Worm (Caenorhabditis elegans) whole organism, young adult: ENCODE measurements around the gene srj-38.

Source experiments
- B0336.3 ChIP-seq: fragments of 200-800 bp; sonication (Bioruptor generic); IDR thresholded peaks from 2 replicates; pipeline ENCODE4 v1.3.6; 2022; ENCODE audit warnings: missing genetic modification characterization, missing compliant biosample characterization
- C17E4.6 ChIP-seq: fragments of 200-800 bp; sonication (Bioruptor generic); IDR thresholded peaks from 2 replicates; pipeline ENCODE4 v1.3.6; 2022; ENCODE audit warnings: missing genetic modification reagents, missing genetic modification characterization, missing compliant biosample characterization
- F10E7.11 ChIP-seq: sonication (generic microtip); optimal IDR thresholded peaks from 2 replicates; lab custom pipeline; 2017; ENCODE audit warnings: mild to moderate bottlenecking, missing genetic modification characterization, moderate library complexity, missing compliant biosample characterization
- F23B12.7 ChIP-seq: sonication (generic microtip); optimal IDR thresholded peaks from 2 replicates; lab custom pipeline; 2017; ENCODE audit warnings: missing genetic modification characterization, mild to moderate bottlenecking, missing compliant biosample characterization, antibody characterized with exemption, moderate library complexity; ENCODE audit not compliant: insufficient read depth
- F49E8.2 ChIP-seq: sonication (generic microtip); optimal IDR thresholded peaks from 3 replicates; lab custom pipeline; 2017; ENCODE audit warnings: missing genetic modification characterization, mild to moderate bottlenecking, missing compliant biosample characterization, antibody characterized with exemption, moderate library complexity; ENCODE audit not compliant: insufficient read depth
- K12H6.12 ChIP-seq: fragments of 200-800 bp; sonication (Bioruptor generic); optimal IDR thresholded peaks from 2 replicates; lab custom pipeline; 2018; ENCODE audit warnings: mild to moderate bottlenecking, missing genetic modification characterization, missing compliant biosample characterization
- Y53F4B.3 ChIP-seq: fragments of 200-800 bp; sonication (Bioruptor generic); IDR thresholded peaks from 2 replicates; pipeline ENCODE4 v1.3.6; 2022; ENCODE audit warnings: missing genetic modification reagents, missing genetic modification characterization, missing compliant biosample characterization
- aptf-2 ChIP-seq: fragments of 200-800 bp; sonication (Bioruptor generic); conservative IDR thresholded peaks from 2 replicates; pipeline ENCODE4 v1.3.6; 2022; ENCODE audit warnings: missing genetic modification reagents, missing genetic modification characterization, missing compliant biosample characterization
- aptf-3 ChIP-seq: fragments of 200-800 bp; sonication (Bioruptor generic); IDR thresholded peaks from 2 replicates; pipeline ENCODE4 v1.3.6; 2022; ENCODE audit warnings: missing genetic modification characterization, missing compliant biosample characterization
- athp-1 ChIP-seq: sonication (generic microtip); optimal IDR thresholded peaks from 2 replicates; lab custom pipeline; 2017; ENCODE audit warnings: mild to moderate bottlenecking, missing genetic modification characterization, missing compliant biosample characterization
- attf-6 ChIP-seq: fragments of 200-800 bp; sonication (Bioruptor generic); IDR thresholded peaks from 2 replicates; pipeline ENCODE4 v1.3.6; 2022; ENCODE audit warnings: missing genetic modification reagents, missing genetic modification characterization, missing compliant biosample characterization
- ceh-100 ChIP-seq: fragments of 200-800 bp; sonication (Bioruptor generic); IDR thresholded peaks from 2 replicates; pipeline ENCODE4 v1.3.6; 2022; ENCODE audit warnings: missing genetic modification reagents, missing genetic modification characterization, missing compliant biosample characterization
- ceh-27 ChIP-seq: fragments of 200-800 bp; sonication (Bioruptor generic); optimal IDR thresholded peaks from 2 replicates; lab custom pipeline; 2018; ENCODE audit warnings: mild to moderate bottlenecking, missing genetic modification characterization, moderate library complexity, missing compliant biosample characterization
- ceh-58 ChIP-seq: fragments of 200-800 bp; sonication (Bioruptor generic); IDR thresholded peaks from 2 replicates; pipeline ENCODE4 v1.3.6; 2022; ENCODE audit warnings: missing genetic modification characterization, missing compliant biosample characterization
- ceh-79 ChIP-seq: sonication (generic microtip); optimal IDR thresholded peaks from 2 replicates; lab custom pipeline; 2017; ENCODE audit warnings: mild to moderate bottlenecking, missing genetic modification characterization, missing compliant biosample characterization
- chd-7 ChIP-seq: sonication (generic microtip); optimal IDR thresholded peaks from 2 replicates; lab custom pipeline; 2016; ENCODE audit warnings: mild to moderate bottlenecking, missing genetic modification characterization, moderate library complexity, missing compliant biosample characterization
- dpff-1 ChIP-seq: sonication (generic microtip); optimal IDR thresholded peaks from 2 replicates; lab custom pipeline; 2017; ENCODE audit warnings: mild to moderate bottlenecking, missing genetic modification characterization, missing compliant biosample characterization
- egrh-3 ChIP-seq: fragments of 200-800 bp; sonication (Bioruptor generic); IDR thresholded peaks from 2 replicates; pipeline ENCODE4 v1.3.6; 2022; ENCODE audit warnings: missing genetic modification reagents, missing genetic modification characterization, missing compliant biosample characterization
- fkh-3 ChIP-seq: sonication (generic microtip); optimal IDR thresholded peaks from 2 replicates; lab custom pipeline; 2016; ENCODE audit warnings: mild to moderate bottlenecking, missing genetic modification characterization, missing compliant biosample characterization
- hsf-1 ChIP-seq: fragments of 200-800 bp; sonication (Bioruptor generic); IDR thresholded peaks from 2 replicates; pipeline ENCODE4 v1.3.6; 2022; ENCODE audit warnings: missing genetic modification reagents, missing genetic modification characterization, missing compliant biosample characterization
- lag-1 ChIP-seq: fragments of 200-800 bp; sonication (Bioruptor generic); IDR thresholded peaks from 2 replicates; pipeline ENCODE4 v1.3.6; 2022; ENCODE audit warnings: missing genetic modification reagents, missing genetic modification characterization, missing compliant biosample characterization
- let-607 ChIP-seq, 2 experiments: fragments of 200-800 bp in 1 of 2; sonication (Bioruptor generic) in 1 of 2; sonication (generic microtip) in 1 of 2; optimal IDR thresholded peaks; 2 replicates each; lab custom pipeline; 2016 to 2018; ENCODE audit warnings: mild to moderate bottlenecking in 2 of 2, missing compliant biosample characterization in 2 of 2, missing genetic modification characterization in 2 of 2, moderate library complexity in 2 of 2, missing genotype in 1 of 2
- lin-40 ChIP-seq: sonication (generic microtip); optimal IDR thresholded peaks from 2 replicates; lab custom pipeline; 2016; ENCODE audit warnings: missing genetic modification characterization, mild to moderate bottlenecking, missing compliant biosample characterization, missing genotype, missing genetic modification reagents
- lsy-27 ChIP-seq: sonication (generic microtip); optimal IDR thresholded peaks from 2 replicates; lab custom pipeline; 2017; ENCODE audit warnings: missing genetic modification characterization, mild to moderate bottlenecking, missing compliant biosample characterization, antibody characterized with exemption, missing genotype, borderline replicate concordance; ENCODE audit not compliant: insufficient read depth
- madf-10 ChIP-seq: sonication (generic microtip); optimal IDR thresholded peaks from 2 replicates; lab custom pipeline; 2016; ENCODE audit warnings: mild to moderate bottlenecking, missing genetic modification characterization, missing compliant biosample characterization
- madf-3 ChIP-seq: fragments of 200-800 bp; sonication (Bioruptor generic); IDR thresholded peaks from 2 replicates; pipeline ENCODE4 v1.3.6; 2022; ENCODE audit warnings: missing genetic modification reagents, missing genetic modification characterization, missing compliant biosample characterization
- madf-6 ChIP-seq: fragments of 200-800 bp; sonication (Bioruptor generic); IDR thresholded peaks from 2 replicates; pipeline ENCODE4 v1.3.6; 2022; ENCODE audit warnings: missing genetic modification reagents, missing genetic modification characterization, missing compliant biosample characterization
- mxl-1 ChIP-seq: sonication (generic microtip); optimal IDR thresholded peaks from 2 replicates; lab custom pipeline; 2016; ENCODE audit warnings: missing genetic modification characterization, missing compliant biosample characterization
- nfyb-1 ChIP-seq: fragments of 200-800 bp; sonication (Bioruptor generic); IDR thresholded peaks from 2 replicates; pipeline ENCODE4 v1.3.6; 2022; ENCODE audit warnings: missing genetic modification reagents, missing genetic modification characterization, missing compliant biosample characterization
- nhr-27 ChIP-seq: fragments of 200-800 bp; sonication (Bioruptor generic); optimal IDR thresholded peaks from 2 replicates; lab custom pipeline; 2018; ENCODE audit warnings: mild to moderate bottlenecking, missing genetic modification characterization, moderate library complexity, missing compliant biosample characterization
- nhr-90 ChIP-seq: sonication (generic microtip); optimal IDR thresholded peaks from 2 replicates; lab custom pipeline; 2016; ENCODE audit warnings: missing genotype, mild to moderate bottlenecking, missing genetic modification characterization, missing compliant biosample characterization
- rpc-1 ChIP-seq, 2 experiments: fragments of 150-350 bp in 1 of 2; sonication (generic microtip) in 1 of 2; optimal IDR thresholded peaks; 2 replicates each; lab custom pipeline; 2014 to 2018; ENCODE audit warnings: missing biosample characterization in 1 of 2, missing genetic modification characterization in 1 of 2, missing genetic modification reagents in 1 of 2, missing genotype in 1 of 2
- sea-2 ChIP-seq: fragments of 200-800 bp; sonication (Bioruptor generic); IDR thresholded peaks from 2 replicates; pipeline ENCODE4 v1.3.6; 2022; ENCODE audit warnings: missing genetic modification characterization, missing compliant biosample characterization
- snpc-1.3 ChIP-seq: sonication (generic microtip); optimal IDR thresholded peaks from 2 replicates; lab custom pipeline; 2017; ENCODE audit warnings: missing genetic modification characterization, mild to moderate bottlenecking, missing compliant biosample characterization, antibody characterized with exemption, moderate library complexity, missing genotype, missing genetic modification reagents; ENCODE audit not compliant: insufficient read depth
- tbp1 ChIP-seq: fragments of 200-800 bp; sonication (Bioruptor generic); optimal IDR thresholded peaks from 2 replicates; lab custom pipeline; 2018; ENCODE audit warnings: mild to moderate bottlenecking, missing genetic modification characterization, missing compliant biosample characterization
- tlf-1 ChIP-seq: fragments of 200-800 bp; sonication (Bioruptor generic); optimal IDR thresholded peaks from 2 replicates; lab custom pipeline; 2018; ENCODE audit warnings: mild to moderate bottlenecking, missing genetic modification characterization, missing compliant biosample characterization
- unc-62 ChIP-seq: fragments of 150-350 bp; optimal IDR thresholded peaks from 2 replicates; lab custom pipeline; 2014; ENCODE audit warnings: missing biosample characterization, missing genetic modification reagents, missing genetic modification characterization
- ztf-25 ChIP-seq: fragments of 200-800 bp; sonication (Bioruptor generic); IDR thresholded peaks from 2 replicates; pipeline ENCODE4 v1.3.6; 2022; ENCODE audit warnings: missing genetic modification reagents, missing genetic modification characterization, missing compliant biosample characterization
- ztf-26 ChIP-seq: sonication (generic microtip); optimal IDR thresholded peaks from 2 replicates; lab custom pipeline; 2017; ENCODE audit warnings: missing genetic modification characterization, missing compliant biosample characterization
- ztf-28 ChIP-seq: fragments of 200-800 bp; sonication (Bioruptor generic); IDR thresholded peaks from 2 replicates; pipeline ENCODE4 v1.3.6; 2022; ENCODE audit warnings: missing genetic modification reagents, missing genetic modification characterization, missing compliant biosample characterization

Gene srj-38

DNA sequence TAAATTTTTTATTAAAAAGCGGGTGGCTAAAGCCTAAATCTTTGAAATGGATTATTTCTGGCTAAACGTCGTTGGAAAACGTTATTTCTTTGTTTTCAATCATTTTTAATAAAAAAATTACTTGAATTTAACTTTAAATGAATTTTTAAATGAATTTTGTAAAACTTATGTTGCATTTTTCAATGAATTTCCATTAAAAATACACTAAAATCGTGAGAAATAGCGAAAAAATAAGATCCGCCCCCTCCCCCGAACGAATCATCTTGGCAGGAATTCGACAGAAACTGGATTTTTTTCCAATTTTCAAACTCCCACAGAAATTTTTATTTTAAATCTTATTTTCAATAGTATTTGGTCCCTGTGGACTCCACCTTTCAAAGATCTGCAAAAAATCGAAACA is 5.1 kb downstream of the srj-38 start, which contains the start of gene srg-53:
TSS of gene srg-53 (plus strand) at position 301 of the 400 bp plus-strand sequence.
- TF ChIP-seq madf-3 (GFP tag; lab: Robert Waterston, UW) (no peak), madf-6 (no peak), nhr-27 (tag; lab: Kevin White, UChicago) (no peak), lsy-27 (tag; lab: Kevin White, UChicago) (no peak), aptf-3 (GFP tag; lab: Robert Waterston, UW) (no peak), snpc-1.3 (tag; lab: Kevin White, UChicago) (no peak)
- TF ChIP-seq, all 124 proteins: peak for 0

DNA sequence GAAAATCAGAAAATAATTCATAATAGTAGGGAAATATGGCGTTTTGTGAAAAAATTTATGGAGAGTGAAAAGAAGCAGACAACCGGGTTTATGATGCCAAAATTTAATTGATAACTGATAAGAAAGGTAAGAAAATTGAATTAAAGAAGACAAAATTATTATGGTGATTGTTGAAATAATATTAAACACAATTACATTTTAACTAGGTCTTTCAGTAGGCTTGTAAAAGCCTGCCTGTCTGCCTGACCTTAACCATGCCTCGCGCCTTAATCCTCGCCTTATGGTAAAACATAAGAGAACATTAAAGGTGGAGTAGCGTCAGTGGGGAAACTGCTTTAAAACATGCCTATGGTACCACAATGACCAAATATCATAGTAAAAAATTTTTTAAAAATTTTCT is 5.7 kb downstream of the srj-38 start, which contains the start of gene T02B11.8:
TSS of gene T02B11.8 (minus strand) at position 101 of the 400 bp plus-strand sequence.
- TF ChIP-seq lin-40 (tag; lab: Kevin White, UChicago) (no peak), lag-1 (GFP tag; lab: Robert Waterston, UW) (no peak), tbp1 (GFP tag; lab: Kevin White, UChicago) (no peak), nhr-90 (no peak), chd-7 (tag; lab: Kevin White, UChicago) (no peak), ztf-26 (tag; lab: Kevin White, UChicago) (no peak), rpc-1 (optimal IDR thresholded peaks at IDR 0.05; lab: Kevin White, UChicago) (no peak), rpc-1 (tag; optimal IDR thresholded peaks at IDR 0.05; lab: Kevin White, UChicago) (no peak), let-607 (tag; optimal IDR thresholded peaks at IDR 0.05; lab: Kevin White, UChicago) (no peak), mxl-1 (no peak), unc-62 (GFP tag; lab: Kevin White, UChicago) (no peak), F49E8.2 (tag; lab: Kevin White, UChicago) (no peak), ztf-28 (GFP tag; lab: Robert Waterston, UW) (no peak), madf-10 (tag; lab: Kevin White, UChicago) (no peak), K12H6.12 (no peak), C17E4.6 (GFP tag; lab: Robert Waterston, UW) (no peak), attf-6 (GFP tag; lab: Robert Waterston, UW) (no peak), ceh-79 (tag; lab: Kevin White, UChicago) (no peak), dpff-1 (tag; lab: Kevin White, UChicago) (no peak)

DNA sequence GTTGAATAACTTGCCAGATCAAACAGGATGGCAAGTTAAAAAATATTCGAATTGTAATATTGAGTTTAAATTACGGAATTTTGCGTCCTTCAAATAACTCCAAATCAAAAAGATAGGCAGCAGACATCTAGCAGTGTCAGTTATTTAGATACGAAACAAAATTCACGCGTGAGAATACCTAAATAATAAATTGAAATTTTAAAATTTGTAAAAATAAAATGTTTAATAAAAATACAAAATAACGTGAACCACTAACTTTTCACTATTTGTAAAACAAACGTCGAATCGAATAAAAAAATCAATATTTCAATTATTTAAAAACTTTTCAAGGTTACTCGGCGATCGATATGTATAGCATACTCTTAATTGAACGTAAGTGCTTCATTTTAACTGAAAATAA is 8.3 kb downstream of the srj-38 start, which contains the start of gene T02B11.9:
TSS of gene T02B11.9 (plus strand) at position 301 of the 400 bp plus-strand sequence.
- TF ChIP-seq F10E7.11, result no peak
- no peak for TF ChIP-seq ceh-100 (GFP tag; lab: Robert Waterston, UW)
- TF ChIP-seq sea-2, result no peak
- TF ChIP-seq unc-62 (GFP tag; lab: Kevin White, UChicago), result no peak
- TF ChIP-seq Y53F4B.3, result no peak

DNA sequence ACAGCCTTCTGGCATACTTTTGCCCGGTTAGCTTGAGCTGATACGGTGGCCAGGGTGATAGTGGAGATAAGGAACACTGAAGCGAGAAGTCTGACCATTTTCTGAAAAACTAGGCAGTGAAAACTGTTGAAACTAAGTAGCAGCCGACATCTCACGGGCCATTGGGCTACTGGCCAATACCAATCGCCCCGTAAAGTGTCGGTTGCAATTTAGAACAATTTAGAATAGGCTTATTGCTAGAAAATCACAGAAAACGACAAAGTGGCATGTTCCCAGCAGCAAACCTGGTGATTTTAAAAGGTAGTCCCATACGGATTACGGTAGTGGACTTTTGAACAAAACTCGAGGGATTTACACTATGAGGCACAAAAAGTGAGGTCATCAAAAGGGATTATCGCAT is 13.2 kb downstream of the srj-38 start, which contains the start of gene T02B11.4:
TSS of gene T02B11.4 (minus strand) at position 101 of the 400 bp plus-strand sequence.
- no peak for TF ChIP-seq F23B12.7 (tag; lab: Kevin White, UChicago)
- no peak for TF ChIP-seq hsf-1 (GFP tag; lab: Robert Waterston, UW)
- TF ChIP-seq athp-1 (tag; lab: Kevin White, UChicago), result no peak

DNA sequence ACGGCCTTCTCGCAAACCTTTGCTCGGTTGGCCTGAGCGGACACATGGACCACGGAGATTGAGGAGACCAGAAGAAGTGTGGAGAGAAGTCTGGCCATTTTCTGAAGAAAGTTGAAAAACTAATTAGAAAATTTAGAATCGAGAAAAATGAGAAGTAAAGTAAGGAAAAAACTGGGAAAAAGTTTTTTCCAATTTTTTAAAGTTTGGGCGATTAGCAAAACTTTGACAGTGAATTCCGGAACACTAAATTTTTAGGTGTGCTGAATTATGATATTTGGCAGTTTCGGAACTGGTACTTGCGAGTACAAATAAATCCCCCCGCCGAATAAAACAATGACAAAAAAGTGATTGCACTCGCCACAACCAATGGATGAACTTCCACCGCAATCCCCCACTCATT is 17.5 kb downstream of the srj-38 start, which contains the start of gene T02B11.3:
TSS of gene T02B11.3 (minus strand) at position 101 of the 400 bp plus-strand sequence.
- no peak for TF ChIP-seq aptf-3 (GFP tag; lab: Robert Waterston, UW)
- TF ChIP-seq tlf-1 (GFP tag; lab: Kevin White, UChicago), result no peak
- TF ChIP-seq ceh-58 (GFP tag; lab: Robert Waterston, UW), result no peak
- no peak for TF ChIP-seq ceh-27 (GFP tag; lab: Kevin White, UChicago)
- no peak for TF ChIP-seq nfyb-1 (GFP tag; lab: Robert Waterston, UW)
- no peak for TF ChIP-seq egrh-3 (GFP tag; lab: Robert Waterston, UW)
- no peak for TF ChIP-seq ztf-28 (GFP tag; lab: Robert Waterston, UW)
- no peak for TF ChIP-seq aptf-2
- TF ChIP-seq ztf-25, result no peak
- no peak for TF ChIP-seq B0336.3 (GFP tag; lab: Robert Waterston, UW)
- TF ChIP-seq fkh-3 (tag; lab: Kevin White, UChicago), result no peak
- TF ChIP-seq tbp1 (GFP tag; lab: Kevin White, UChicago), result no peak
- TF ChIP-seq, all 124 proteins: peak for 0
